Worm (Caenorhabditis elegans) whole organism, L4/young adult: ENCODE measurements around the gene F52E1.5.

Source experiments
- dao-5 ChIP-seq: sonication (generic microtip); optimal IDR thresholded peaks from 2 replicates; lab custom pipeline; 2016; ENCODE audit warnings: missing genotype, missing genetic modification characterization, moderate library complexity, missing compliant biosample characterization
- him-1 ChIP-seq: sonication (generic microtip); optimal IDR thresholded peaks from 2 replicates; lab custom pipeline; 2016; ENCODE audit warnings: missing genotype, missing genetic modification reagents, missing genetic modification characterization, missing compliant biosample characterization

DNA sequence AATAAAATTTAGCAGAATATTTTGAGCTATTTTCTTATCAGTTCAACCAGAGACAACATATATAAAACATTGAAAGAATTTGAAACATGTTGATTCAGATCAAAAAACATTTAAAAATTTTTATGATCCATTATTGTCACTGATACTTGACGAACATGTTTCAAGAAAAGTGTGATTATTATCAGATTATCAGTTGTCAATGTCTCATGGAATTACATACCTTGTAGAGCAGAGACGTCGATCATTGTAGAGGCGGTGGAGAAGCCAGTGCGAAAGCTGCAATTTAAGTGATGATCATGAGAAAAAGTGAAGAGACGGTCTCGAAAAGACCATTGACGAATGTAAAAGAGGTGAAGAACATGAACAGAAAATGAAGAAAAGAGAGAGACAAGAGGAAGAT, 23.1 kb downstream of the F52E1.5 start, which contains the start of gene F52E1.9:
- no peak for TF ChIP-seq dao-5 (tag; lab: Kevin White, UChicago)
- no peak for TF ChIP-seq him-1 (tag; lab: Kevin White, UChicago)
